Fruit fly (Drosophila melanogaster): ENCODE data around the gene smp-30.

Gene smp-30

dm6 chr3R:14744339-14745129, 6.5 kb downstream of the smp-30 start (continued):
- peak; percentile 49 for TF ChIP-seq CG2678 (tag; optimal IDR thresholded peaks at IDR 0.05)
- TF ChIP-seq br (optimal IDR thresholded peaks at IDR 0.05) = no peak
- TF ChIP-seq CG15479 (GFP tag; optimal IDR thresholded peaks at IDR 0.05) = no peak
- TF ChIP-seq Aef1 (GFP tag; IDR thresholded peaks at IDR 0.05) = no peak
- no peak for TF ChIP-seq danr (GFP tag; IDR thresholded peaks at IDR 0.05)
- no peak for TF ChIP-seq CG10147 (GFP tag; optimal IDR thresholded peaks at IDR 0.05)
- no peak for TF ChIP-seq cas (GFP tag; IDR thresholded peaks at IDR 0.05)
- no peak for TF ChIP-seq maf-S (GFP tag; optimal IDR thresholded peaks at IDR 0.05)
- TF ChIP-seq Hr3 (GFP tag; optimal IDR thresholded peaks at IDR 0.05) = peak; percentile 10
- TF ChIP-seq Side (GFP tag; optimal IDR thresholded peaks at IDR 0.05) = no peak
- TF ChIP-seq CG1832 (GFP tag; optimal IDR thresholded peaks at IDR 0.05) = no peak
- no peak for TF ChIP-seq CG7928 (GFP tag; optimal IDR thresholded peaks at IDR 0.05)
- no peak for TF ChIP-seq Hey (tag; optimal IDR thresholded peaks at IDR 0.05)
- no peak for TF ChIP-seq sr (GFP tag; IDR thresholded peaks at IDR 0.05)
- TF ChIP-seq MESR4 (GFP tag; optimal IDR thresholded peaks at IDR 0.05) = no peak
- no peak for TF ChIP-seq CG11696 (GFP tag; IDR thresholded peaks at IDR 0.05)
- no peak for TF ChIP-seq usp (GFP tag; optimal IDR thresholded peaks at IDR 0.05)
- TF ChIP-seq Fer3 (tag; optimal IDR thresholded peaks at IDR 0.05) = no peak
- no peak for TF ChIP-seq Dp (GFP tag; optimal IDR thresholded peaks at IDR 0.05)
- TF ChIP-seq gsb-n (tag; optimal IDR thresholded peaks at IDR 0.05) = peak; percentile 55
- TF ChIP-seq zfh1 (GFP tag; IDR thresholded peaks at IDR 0.05) = 0 out of 3 replicates have a peak, but pooled peaks have one; percentile 31
- no peak for TF ChIP-seq CG4854 (GFP tag; optimal IDR thresholded peaks at IDR 0.05)
- TF ChIP-seq CG18599 (GFP tag; optimal IDR thresholded peaks at IDR 0.05) = no peak
- TF ChIP-seq pb (GFP tag; optimal IDR thresholded peaks at IDR 0.05) = no peak
- TF ChIP-seq zf30C (GFP tag; optimal IDR thresholded peaks at IDR 0.05) = no peak
- TF ChIP-seq CG12104 (GFP tag; optimal IDR thresholded peaks at IDR 0.05) = no peak
- TF ChIP-seq Ets65A (GFP tag) = peak; percentile 60
- TF ChIP-seq CG2120 (GFP tag; optimal IDR thresholded peaks at IDR 0.05) = no peak
- peak; percentile 9 for TF ChIP-seq CG15269 (tag; optimal IDR thresholded peaks at IDR 0.05)
- no peak for TF ChIP-seq CG2199 (GFP tag; IDR thresholded peaks at IDR 0.05)
- TF ChIP-seq slp2 (GFP tag; optimal IDR thresholded peaks at IDR 0.05) = peak; percentile 19
- TF ChIP-seq Opbp (GFP tag; IDR thresholded peaks at IDR 0.05; ENCODE audit: partially characterized antibody) = no peak
- TF ChIP-seq ttk (GFP tag; IDR thresholded peaks at IDR 0.05) = no peak
- no peak for TF ChIP-seq Nf-YA (GFP tag; IDR thresholded peaks at IDR 0.05)
- no peak for TF ChIP-seq CG11398 (GFP tag; optimal IDR thresholded peaks at IDR 0.05)
- no peak for TF ChIP-seq BEAF-32 (GFP tag; optimal IDR thresholded peaks at IDR 0.05)
- TF ChIP-seq TFAM (GFP tag; optimal IDR thresholded peaks at IDR 0.05) = no peak
- TF ChIP-seq ind (GFP tag; optimal IDR thresholded peaks at IDR 0.05) = no peak
- TF ChIP-seq repo (GFP tag; optimal IDR thresholded peaks at IDR 0.05) = no peak
- TF ChIP-seq Hsf (GFP tag; optimal IDR thresholded peaks at IDR 0.05) = peak; percentile 6
- no peak for TF ChIP-seq Atf6 (GFP tag; IDR thresholded peaks at IDR 0.05)
- no peak for TF ChIP-seq HLHmδ (GFP tag; optimal IDR thresholded peaks at IDR 0.05)
- peak; percentile 33 for TF ChIP-seq CG1529 (GFP tag; optimal IDR thresholded peaks at IDR 0.05)
- no peak for TF ChIP-seq ERR (GFP tag; optimal IDR thresholded peaks at IDR 0.05)
- peak; percentile 19 for TF ChIP-seq CG9609 (GFP tag; optimal IDR thresholded peaks at IDR 0.05)
- no peak for TF ChIP-seq eyg (GFP tag; optimal IDR thresholded peaks at IDR 0.05)
- no peak for TF ChIP-seq ken (GFP tag; IDR thresholded peaks at IDR 0.05)
- TF ChIP-seq CG11456 (GFP tag; IDR thresholded peaks at IDR 0.05) = no peak
- TF ChIP-seq nerfin-2 (GFP tag; IDR thresholded peaks at IDR 0.05; ENCODE audit: partially characterized antibody) = no peak
- TF ChIP-seq ac (GFP tag; optimal IDR thresholded peaks at IDR 0.05) = no peak
- TF ChIP-seq inv (GFP tag; IDR thresholded peaks at IDR 0.05; ENCODE audit: partially characterized antibody) = no peak

All from whole organism, embryonic.